Fruit fly (Drosophila melanogaster) whole organism, prepupa: ENCODE data around the gene morgue.
A peak's percentile ranks its signal among the peaks of the same experiment; 100 is the strongest.

ENCODE experiments used
- Blimp-1 ChIP-seq: fragments of 200-800 bp; sonication (Bioruptor generic); optimal IDR thresholded peaks from 3 replicates; lab custom pipeline; 2017; ENCODE audit warnings: missing biosample characterization, missing genetic modification characterization, mild to moderate bottlenecking, moderate library complexity, missing genetic modification reagents
- CG11902 ChIP-seq: fragments of 200-800 bp; sonication (Bioruptor generic); optimal IDR thresholded peaks from 3 replicates; lab custom pipeline; 2016; ENCODE audit warnings: missing biosample characterization, missing genetic modification characterization
- CG34406 ChIP-seq: fragments of 200-800 bp; sonication (Bioruptor generic); optimal IDR thresholded peaks from 3 replicates; lab custom pipeline; 2016; ENCODE audit warnings: missing biosample characterization, missing genetic modification characterization
- CG6854 ChIP-seq: fragments of 200-800 bp; sonication (Bioruptor generic); optimal IDR thresholded peaks from 2 replicates; lab custom pipeline; 2017; ENCODE audit warnings: missing biosample characterization, mild to moderate bottlenecking, missing genetic modification characterization
- OdsH ChIP-seq: fragments of 200-800 bp; sonication (Bioruptor generic); optimal IDR thresholded peaks from 3 replicates; lab custom pipeline; 2016; ENCODE audit warnings: missing biosample characterization, missing genetic modification characterization
- fd59A ChIP-seq: fragments of 200-800 bp; sonication (Bioruptor generic); optimal IDR thresholded peaks from 2 replicates; lab custom pipeline; 2017; ENCODE audit warnings: missing biosample characterization, mild to moderate bottlenecking, missing genetic modification characterization, missing genetic modification reagents
- fd85E ChIP-seq: fragments of 200-800 bp; sonication (Bioruptor generic); optimal IDR thresholded peaks from 3 replicates; lab custom pipeline; 2016; ENCODE audit warnings: missing biosample characterization, missing genetic modification characterization
- fkh ChIP-seq: fragments of 200-800 bp; sonication (Bioruptor generic); optimal IDR thresholded peaks from 3 replicates; lab custom pipeline; 2017; ENCODE audit warnings: missing biosample characterization, mild to moderate bottlenecking, missing genetic modification characterization, moderate library complexity
- ss ChIP-seq, 2 experiments: fragments of 200-800 bp; sonication (Bioruptor generic); optimal IDR thresholded peaks; 2 replicates in 1 of 2; 3 replicates in 1 of 2; lab custom pipeline; 2017 to 2018; ENCODE audit warnings: mild to moderate bottlenecking in 2 of 2, missing biosample characterization in 2 of 2, missing genetic modification characterization in 2 of 2, moderate library complexity in 1 of 2
- vri ChIP-seq: fragments of 200-800 bp; sonication (Bioruptor generic); optimal IDR thresholded peaks from 3 replicates; lab custom pipeline; 2016; ENCODE audit warnings: missing biosample characterization, mild to moderate bottlenecking, missing genetic modification characterization

DNA sequence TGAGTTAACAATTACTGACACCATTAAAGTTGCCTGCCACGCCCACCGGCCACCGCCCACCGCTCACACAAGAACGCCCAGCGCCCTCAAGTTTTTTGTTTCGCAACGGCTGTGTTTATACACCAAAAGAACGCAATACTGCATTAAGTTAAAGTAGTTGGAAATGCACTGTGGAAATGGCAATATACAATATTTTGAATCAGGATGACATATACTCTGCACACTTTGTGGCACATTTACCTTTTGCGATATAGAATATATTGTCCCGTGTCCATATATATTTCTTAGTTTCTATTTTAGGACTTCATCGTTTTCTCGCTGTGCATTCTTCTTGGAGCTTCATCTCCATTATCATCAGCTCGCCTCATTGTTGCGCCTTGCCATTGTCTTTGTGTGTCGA is 28.4 kb downstream of the morgue start:
- TF ChIP-seq Blimp-1 (GFP tag; lab: Kevin White, UChicago) = no peak
- no peak for TF ChIP-seq CG11902 (GFP tag; lab: Kevin White, UChicago)
- no peak for TF ChIP-seq fd85E (GFP tag; lab: Kevin White, UChicago)
- TF ChIP-seq vri (GFP tag; lab: Kevin White, UChicago) = no peak
- no peak for TF ChIP-seq CG6854 (GFP tag; lab: Kevin White, UChicago)
- no peak for TF ChIP-seq fkh (GFP tag; lab: Kevin White, UChicago)
- TF ChIP-seq ss (GFP tag; optimal IDR thresholded peaks at IDR 0.05; lab: Kevin White, UChicago) = peak in 1 of 2 experiments; percentile 33
- TF ChIP-seq OdsH (GFP tag; lab: Kevin White, UChicago) = peak; percentile 50
- TF ChIP-seq fd59A (GFP tag; lab: Kevin White, UChicago) = peak; percentile 21
- TF ChIP-seq CG34406 = peak; percentile 18
